Fruit fly (Drosophila melanogaster): ENCODE results near the gene msk.

msk gene

DNA sequence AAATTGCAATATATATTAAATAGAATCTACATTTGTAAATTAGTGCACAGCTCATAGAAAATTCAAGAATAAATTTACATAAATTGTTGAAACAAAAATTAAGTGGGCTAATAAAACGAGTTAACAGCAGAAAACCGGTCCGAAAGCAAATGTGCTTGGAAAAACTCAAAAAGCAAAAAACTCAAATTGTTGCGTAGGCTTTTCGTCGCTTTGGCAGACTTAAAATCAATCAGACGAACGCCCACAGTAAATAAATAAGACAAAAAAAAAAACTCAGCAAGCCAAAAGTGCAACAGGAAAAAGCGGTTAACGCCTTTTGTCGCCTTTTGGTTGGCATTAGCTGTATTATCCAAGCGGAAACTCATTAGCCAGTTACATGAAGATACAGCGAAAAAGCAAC lies 38.0 kb upstream of the msk start (continued):
- TF ChIP-seq Vsx1 (GFP tag; optimal IDR thresholded peaks at IDR 0.05), result peak; percentile 54

DNA sequence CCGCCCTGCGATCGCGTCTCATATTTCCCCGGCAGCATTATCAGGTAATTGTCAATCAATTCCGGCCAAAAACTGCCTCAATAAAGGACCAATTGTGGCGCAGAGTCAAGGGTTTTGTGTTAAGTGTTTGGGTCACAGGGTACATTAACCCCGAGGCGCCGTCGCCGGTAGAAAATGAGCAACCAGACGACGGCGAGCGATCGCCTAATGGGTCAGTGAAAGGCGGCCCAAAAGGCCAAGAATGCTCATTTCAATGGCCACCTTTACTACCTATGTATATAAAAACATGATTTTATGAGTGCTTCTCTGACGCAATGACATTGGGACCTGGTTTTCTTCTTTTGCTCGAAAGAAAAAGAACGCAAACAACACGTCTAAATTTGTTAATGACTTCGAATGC lies 36.4 kb upstream of the msk start:
- TF ChIP-seq pb (GFP tag; optimal IDR thresholded peaks at IDR 0.05) (no peak), ara (GFP tag; IDR thresholded peaks at IDR 0.05) (0 out of 2 replicates have a peak, but pooled peaks have one; percentile 12), CG5245 (GFP tag; optimal IDR thresholded peaks at IDR 0.05) (no peak), Blimp-1 (GFP tag; optimal IDR thresholded peaks at IDR 0.05) (peak; percentile 1), row (GFP tag; IDR thresholded peaks at IDR 0.05) (no peak), CG11560 (tag; IDR thresholded peaks at IDR 0.05) (no peak), tll (GFP tag; optimal IDR thresholded peaks at IDR 0.05) (peak in 1 of 2 experiments; percentile 69), CHES-1-like (GFP tag; optimal IDR thresholded peaks at IDR 0.05) (no peak), onecut (GFP tag; IDR thresholded peaks at IDR 0.05) (no peak), crol (GFP tag; IDR thresholded peaks at IDR 0.05) (no peak), Hr78 (GFP tag; optimal IDR thresholded peaks at IDR 0.05) (peak in 1 of 2 experiments; percentile 31), CG11456 (GFP tag; IDR thresholded peaks at IDR 0.05) (no peak), lbe (GFP tag; optimal IDR thresholded peaks at IDR 0.05) (no peak), BEAF-32 (GFP tag; optimal IDR thresholded peaks at IDR 0.05) (no peak), prd (optimal IDR thresholded peaks at IDR 0.05) (no peak), prd (GFP tag; IDR thresholded peaks at IDR 0.05) (no peak), MESR4 (GFP tag; optimal IDR thresholded peaks at IDR 0.05) (no peak), tgo (GFP tag; IDR thresholded peaks at IDR 0.05) (no peak), al (GFP tag; IDR thresholded peaks at IDR 0.05) (no peak), Atf-2 (GFP tag; optimal IDR thresholded peaks at IDR 0.05) (no peak), ATbp (GFP tag; optimal IDR thresholded peaks at IDR 0.05) (no peak), gfzf (GFP tag; optimal IDR thresholded peaks at IDR 0.05) (no peak), CG6254 (GFP tag; optimal IDR thresholded peaks at IDR 0.05) (no peak), lilli (GFP tag; optimal IDR thresholded peaks at IDR 0.05) (no peak), chinmo (GFP tag; IDR thresholded peaks at IDR 0.05; ENCODE audit: partially characterized antibody) (0 out of 4 replicates have a peak, but pooled peaks have one; percentile 18), CG2199 (GFP tag; IDR thresholded peaks at IDR 0.05) (0 out of 3 replicates have a peak, but pooled peaks have one; percentile 51), zen (tag; optimal IDR thresholded peaks at IDR 0.05) (peak; percentile 86), CG3163 (GFP tag; optimal IDR thresholded peaks at IDR 0.05) (no peak), unc-4 (GFP tag; IDR thresholded peaks at IDR 0.05; ENCODE audit: partially characterized antibody) (no peak), D (optimal IDR thresholded peaks at IDR 0.05) (peak; percentile 16), D (GFP tag; optimal IDR thresholded peaks at IDR 0.05) (no peak), Hsf (GFP tag; optimal IDR thresholded peaks at IDR 0.05) (no peak), Bteb2 (GFP tag; optimal IDR thresholded peaks at IDR 0.05) (no peak), rib (GFP tag; IDR thresholded peaks at IDR 0.05) (no peak), CG33213 (GFP tag; optimal IDR thresholded peaks at IDR 0.05) (no peak), cad (GFP tag; optimal IDR thresholded peaks at IDR 0.05) (peak; percentile 51), CG8281 (tag; optimal IDR thresholded peaks at IDR 0.05) (no peak), CG17361 (GFP tag; IDR thresholded peaks at IDR 0.05) (no peak), kni (GFP tag; optimal IDR thresholded peaks at IDR 0.05) (peak; percentile 39), nerfin-1 (tag; optimal IDR thresholded peaks at IDR 0.05) (no peak), CG8388 (GFP tag; optimal IDR thresholded peaks at IDR 0.05) (no peak)

Measured in whole organism, embryonic.